Fruit fly (Drosophila melanogaster): Measurements from ENCODE around the gene CG8534.

CG8534 gene

dm6 chr3R:9774147-9774546 lies 38.4 kb upstream of the CG8534 start, which contains the start of gene Whamy (continued):
- TF ChIP-seq CG17359 (tag; optimal IDR thresholded peaks at IDR 0.05) = no peak
- peak; percentile 74 for TF ChIP-seq exex (tag; optimal IDR thresholded peaks at IDR 0.05)
- TF ChIP-seq Deaf1 (tag; optimal IDR thresholded peaks at IDR 0.05) = peak; percentile 82
- TF ChIP-seq jing (GFP tag; optimal IDR thresholded peaks at IDR 0.05) = no peak
- no peak for TF ChIP-seq chif (GFP tag; optimal IDR thresholded peaks at IDR 0.05)
- no peak for TF ChIP-seq CTCF (GFP tag; optimal IDR thresholded peaks at IDR 0.05)
- TF ChIP-seq CG12769 (tag; optimal IDR thresholded peaks at IDR 0.05) = peak; percentile 11
- TF ChIP-seq CG11398 (GFP tag; optimal IDR thresholded peaks at IDR 0.05) = no peak
- no peak for TF ChIP-seq run (tag; optimal IDR thresholded peaks at IDR 0.05)
- no peak for TF ChIP-seq Myb (GFP tag; optimal IDR thresholded peaks at IDR 0.05)
- TF ChIP-seq rib (GFP tag; IDR thresholded peaks at IDR 0.05) = no peak
- TF ChIP-seq CG10147 (GFP tag; optimal IDR thresholded peaks at IDR 0.05) = no peak
- no peak for TF ChIP-seq CG10431 (GFP tag; optimal IDR thresholded peaks at IDR 0.05)
- no peak for TF ChIP-seq Max (GFP tag; optimal IDR thresholded peaks at IDR 0.05)
- TF ChIP-seq Fer1 (GFP tag; optimal IDR thresholded peaks at IDR 0.05) = no peak
- TF ChIP-seq da (GFP tag; optimal IDR thresholded peaks at IDR 0.05) = no peak
- no peak for TF ChIP-seq Dref (GFP tag; IDR thresholded peaks at IDR 0.05)
- peak; percentile 44 for TF ChIP-seq kay (GFP tag; optimal IDR thresholded peaks at IDR 0.05)
- no peak for TF ChIP-seq CG3407 (GFP tag; optimal IDR thresholded peaks at IDR 0.05)
- TF ChIP-seq sug (tag; optimal IDR thresholded peaks at IDR 0.05) = peak; percentile 75
- no peak for TF ChIP-seq trem (tag; optimal IDR thresholded peaks at IDR 0.05)
- no peak for TF ChIP-seq toy (GFP tag; IDR thresholded peaks at IDR 0.05)
- TF ChIP-seq Dip2 (GFP tag; IDR thresholded peaks at IDR 0.05) = no peak
- no peak for TF ChIP-seq cwo (GFP tag; optimal IDR thresholded peaks at IDR 0.05)
- TF ChIP-seq CG4707 (GFP tag; optimal IDR thresholded peaks at IDR 0.05) = no peak
- TF ChIP-seq CG7357 (GFP tag; IDR thresholded peaks at IDR 0.05) = no peak
- peak; percentile 49 for TF ChIP-seq ftz-f1 (GFP tag; optimal IDR thresholded peaks at IDR 0.05)
- TF ChIP-seq mirr (GFP tag; optimal IDR thresholded peaks at IDR 0.05) = peak; percentile 77
- TF ChIP-seq Mes4 (GFP tag; optimal IDR thresholded peaks at IDR 0.05) = no peak
- peak; percentile 73 for TF ChIP-seq CG10543 (GFP tag; optimal IDR thresholded peaks at IDR 0.05)
- 0 out of 4 replicates have a peak, but pooled peaks have one; percentile 33 for TF ChIP-seq chinmo (GFP tag; IDR thresholded peaks at IDR 0.05; ENCODE audit: partially characterized antibody)
- no peak for TF ChIP-seq NFAT (GFP tag; IDR thresholded peaks at IDR 0.05)
- TF ChIP-seq ro (GFP tag; IDR thresholded peaks at IDR 0.05) = no peak
- TF ChIP-seq otp (GFP tag; IDR thresholded peaks at IDR 0.05) = no peak
- TF ChIP-seq ems (GFP tag; optimal IDR thresholded peaks at IDR 0.05) = no peak
- TF ChIP-seq bigmax (GFP tag; optimal IDR thresholded peaks at IDR 0.05) = no peak
- no peak for TF ChIP-seq Jarid2 (GFP tag; optimal IDR thresholded peaks at IDR 0.05)
- TF ChIP-seq cas (GFP tag; IDR thresholded peaks at IDR 0.05) = no peak
- no peak for TF ChIP-seq C15 (GFP tag; IDR thresholded peaks at IDR 0.05)
- TF ChIP-seq HmgZ (tag; optimal IDR thresholded peaks at IDR 0.05) = peak; percentile 21
- TF ChIP-seq CoRest (tag; optimal IDR thresholded peaks at IDR 0.05) = no peak
- no peak for TF ChIP-seq ase (GFP tag; IDR thresholded peaks at IDR 0.05)
- no peak for TF ChIP-seq YL-1 (GFP tag; optimal IDR thresholded peaks at IDR 0.05)
- TF ChIP-seq gem (tag; optimal IDR thresholded peaks at IDR 0.05) = no peak
- TF ChIP-seq Nf-YA (GFP tag; IDR thresholded peaks at IDR 0.05) = no peak
- no peak for TF ChIP-seq ap (GFP tag; IDR thresholded peaks at IDR 0.05)
- TF ChIP-seq ac (GFP tag; optimal IDR thresholded peaks at IDR 0.05) = no peak
- no peak for TF ChIP-seq CG18476 (GFP tag; optimal IDR thresholded peaks at IDR 0.05)
- TF ChIP-seq CG32772 (GFP tag; IDR thresholded peaks at IDR 0.05) = no peak
- TF ChIP-seq wor (GFP tag; IDR thresholded peaks at IDR 0.05) = no peak
- TF ChIP-seq Hmr (GFP tag; optimal IDR thresholded peaks at IDR 0.05) = peak; percentile 20
- TF ChIP-seq Med (GFP tag) = peak; percentile 70

All from whole organism, embryonic.